Worm (Caenorhabditis elegans): ENCODE data around the gene mbk-2.

Gene mbk-2

DNA sequence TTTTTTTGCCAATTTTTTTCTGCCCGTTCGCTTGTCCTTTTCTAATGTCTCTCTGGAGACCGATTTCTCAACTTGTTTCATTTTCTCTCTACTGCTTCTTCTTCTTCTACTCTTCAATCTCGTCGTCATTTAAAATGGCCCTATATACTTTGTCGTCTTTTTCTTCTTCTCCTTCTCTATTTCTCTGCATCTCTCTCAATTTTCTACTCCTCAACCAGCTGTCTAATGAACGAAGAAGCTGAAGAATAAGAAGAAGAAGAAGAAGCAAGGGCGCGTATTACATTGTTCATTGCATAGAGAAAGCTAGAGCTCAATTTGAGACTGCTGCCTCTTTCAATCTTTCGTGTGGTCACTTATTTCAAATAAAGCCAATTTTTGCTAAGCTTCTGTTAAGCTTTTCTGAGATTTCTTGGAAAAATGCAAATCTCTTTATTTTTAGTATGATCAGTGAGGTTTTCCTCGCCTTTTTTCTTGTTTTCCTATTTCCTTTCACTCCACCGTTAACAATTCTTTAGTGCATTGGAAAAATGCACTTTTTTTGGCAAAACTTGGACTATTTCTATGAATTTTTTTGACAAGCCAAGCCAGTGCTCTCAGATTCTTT is 6.9 kb downstream of the mbk-2 start:
- TF ChIP-seq hlh-1 (tag; optimal IDR thresholded peaks at IDR 0.05) (peak; percentile 57), nhr-2 (tag; optimal IDR thresholded peaks at IDR 0.05) (no peak), blmp-1 (tag; optimal IDR thresholded peaks at IDR 0.05) (no peak), ces-1 (GFP tag; optimal IDR thresholded peaks at IDR 0.05) (peak; percentile 92), unc-62 (GFP tag; optimal IDR thresholded peaks at IDR 0.05) (peak; percentile 21)

DNA sequence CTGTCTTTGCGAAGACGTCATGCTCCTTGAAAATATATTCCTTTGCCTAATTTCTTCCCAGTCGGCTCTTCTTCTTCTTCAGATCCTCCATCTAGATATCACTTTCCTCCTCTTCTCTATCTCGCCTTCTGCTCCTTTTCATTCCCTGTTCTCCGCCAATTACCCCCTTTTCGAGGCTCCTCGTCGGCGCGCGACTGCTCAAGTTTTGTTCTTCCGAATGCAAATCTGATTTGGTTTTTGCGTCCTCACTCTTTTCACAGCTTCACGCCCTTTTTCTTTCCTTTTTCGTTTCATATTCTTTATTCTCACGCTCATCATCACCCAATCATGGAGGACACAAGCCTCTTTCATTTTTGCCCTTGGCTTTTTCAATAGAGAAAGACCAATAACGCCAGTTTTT is 7.9 kb downstream of the mbk-2 start:
- no peak for TF ChIP-seq snpc-4 (tag; optimal IDR thresholded peaks at IDR 0.05)
- peak; percentile 36 for TF ChIP-seq sptf-1 (tag; optimal IDR thresholded peaks at IDR 0.05)
- TF ChIP-seq M03D4.4 (tag; optimal IDR thresholded peaks at IDR 0.05), result peak; percentile 1
- TF ChIP-seq ceh-39 (tag; optimal IDR thresholded peaks at IDR 0.05), result no peak
- no peak for TF ChIP-seq lin-13 (tag; optimal IDR thresholded peaks at IDR 0.05)
- peak; percentile 76 for TF ChIP-seq ces-1 (GFP tag; optimal IDR thresholded peaks at IDR 0.05)
- TF ChIP-seq unc-120 (tag; optimal IDR thresholded peaks at IDR 0.05; ENCODE audit: poor library complexity, severe bottlenecking), result peak; percentile 7

DNA sequence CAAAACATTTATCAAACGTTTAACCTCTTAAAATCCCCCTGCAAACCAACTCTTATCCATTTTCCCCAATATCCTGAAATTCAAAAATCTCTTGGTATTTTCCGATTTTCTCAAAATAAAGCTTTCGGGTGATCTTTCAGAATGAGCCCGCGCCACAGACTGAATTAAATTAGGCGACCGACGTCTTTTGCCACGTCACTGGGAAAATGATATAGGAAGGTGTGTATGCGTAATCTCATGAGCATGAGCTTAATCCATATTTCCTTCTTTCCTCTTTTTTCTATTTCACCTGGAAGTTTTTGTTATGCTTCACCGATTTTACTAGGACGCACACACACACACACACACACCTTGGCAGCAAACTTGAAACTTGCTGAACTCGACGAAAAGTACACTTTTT is 12.0 kb downstream of the mbk-2 start:
- no peak for TF ChIP-seq hlh-1 (tag; optimal IDR thresholded peaks at IDR 0.05)
- no peak for TF ChIP-seq nhr-28 (tag; optimal IDR thresholded peaks at IDR 0.05)
- no peak for TF ChIP-seq unc-62 (GFP tag; optimal IDR thresholded peaks at IDR 0.05)
- no peak for TF ChIP-seq mls-2 (tag; optimal IDR thresholded peaks at IDR 0.05)

DNA sequence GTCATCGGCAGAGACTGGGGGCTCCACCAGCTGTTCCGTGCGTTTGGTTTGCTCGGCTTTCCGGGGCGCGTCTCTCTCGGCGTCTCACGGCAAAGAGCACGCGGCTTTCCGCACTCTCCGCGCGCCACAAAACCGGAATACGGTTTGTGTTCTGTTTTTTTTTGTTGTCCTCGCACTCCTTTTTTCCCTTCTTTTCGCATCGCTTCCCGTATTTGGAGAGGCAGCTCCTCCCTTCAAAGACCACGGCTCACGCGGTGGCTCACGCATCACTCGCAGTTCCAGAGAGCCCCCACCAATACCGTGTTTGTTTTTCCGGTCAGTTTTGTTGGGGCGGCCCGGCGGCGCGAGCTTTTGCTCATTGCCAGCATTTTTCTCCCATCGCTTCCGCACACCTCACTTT is 13.9 kb downstream of the mbk-2 start:
- TF ChIP-seq ham-2 (GFP tag; optimal IDR thresholded peaks at IDR 0.05) (no peak), elt-3 (tag; optimal IDR thresholded peaks at IDR 0.05) (no peak), drap-1 (GFP tag; optimal IDR thresholded peaks at IDR 0.05) (peak; percentile 27), unc-62 (GFP tag; optimal IDR thresholded peaks at IDR 0.05) (no peak), sptf-1 (tag; optimal IDR thresholded peaks at IDR 0.05) (peak; percentile 51), unc-120 (tag; optimal IDR thresholded peaks at IDR 0.05; ENCODE audit: poor library complexity, severe bottlenecking) (peak; percentile 31), pha-4 (tag; optimal IDR thresholded peaks at IDR 0.05) (peak; percentile 8), snpc-4 (tag; optimal IDR thresholded peaks at IDR 0.05) (no peak), cnd-1 (tag; optimal IDR thresholded peaks at IDR 0.05) (no peak), lsy-2 (tag; optimal IDR thresholded peaks at IDR 0.05) (no peak)

DNA sequence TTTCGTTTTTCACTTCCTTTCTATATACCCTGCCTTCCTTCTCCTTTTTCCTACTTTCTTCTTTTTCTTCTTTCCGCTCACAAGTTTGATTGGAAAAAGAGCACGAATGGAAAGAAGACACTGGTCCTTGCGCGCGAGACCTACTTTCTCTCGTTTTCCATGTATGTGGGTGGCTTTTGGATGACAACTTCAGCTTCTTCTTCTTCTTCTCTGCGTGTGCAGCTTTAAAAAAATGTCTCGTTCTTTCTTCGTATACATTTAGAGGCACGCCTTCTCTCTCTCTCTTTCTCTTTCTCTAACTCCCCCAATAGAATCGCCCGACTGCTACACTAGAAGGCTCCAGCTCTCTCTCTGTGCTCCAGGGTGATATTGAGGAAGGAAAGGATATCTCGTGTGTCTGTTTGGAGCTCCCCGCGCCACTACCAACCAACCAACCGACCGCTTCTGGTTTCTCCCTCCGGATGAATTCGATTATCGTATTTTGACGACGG is 16.9 kb downstream of the mbk-2 start:
- TF ChIP-seq snpc-4 (tag; optimal IDR thresholded peaks at IDR 0.05), result no peak
- peak; percentile 89 for TF ChIP-seq ces-1 (GFP tag; optimal IDR thresholded peaks at IDR 0.05)
- TF ChIP-seq M03D4.4 (tag; optimal IDR thresholded peaks at IDR 0.05), result peak; percentile 35
- no peak for TF ChIP-seq nhr-237 (tag; optimal IDR thresholded peaks at IDR 0.05)
- TF ChIP-seq sptf-1 (tag; optimal IDR thresholded peaks at IDR 0.05), result peak; percentile 47

DNA sequence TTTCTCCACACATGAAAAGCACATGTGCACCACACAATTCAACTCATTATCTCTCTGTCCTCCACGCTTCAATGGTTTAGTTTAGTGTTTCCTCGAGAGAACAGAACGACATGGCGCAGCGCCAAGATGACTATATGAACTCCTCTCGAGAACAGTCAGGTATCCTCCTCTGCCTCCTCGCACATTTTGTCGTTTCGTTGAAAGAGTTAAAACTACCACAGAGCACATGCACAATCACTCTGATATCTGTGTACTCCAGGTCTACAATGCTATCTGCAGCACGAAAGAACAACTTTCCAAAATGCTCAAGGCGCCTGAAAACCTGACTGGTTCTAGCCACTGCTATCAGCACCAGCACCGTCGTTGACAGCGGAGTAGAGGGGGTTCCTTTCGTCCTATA is 17.8 kb downstream of the mbk-2 start:
- TF ChIP-seq bed-3 (GFP tag; optimal IDR thresholded peaks at IDR 0.05), result no peak
- TF ChIP-seq lin-13 (tag; optimal IDR thresholded peaks at IDR 0.05), result no peak
- TF ChIP-seq nhr-28 (tag; optimal IDR thresholded peaks at IDR 0.05), result no peak

DNA sequence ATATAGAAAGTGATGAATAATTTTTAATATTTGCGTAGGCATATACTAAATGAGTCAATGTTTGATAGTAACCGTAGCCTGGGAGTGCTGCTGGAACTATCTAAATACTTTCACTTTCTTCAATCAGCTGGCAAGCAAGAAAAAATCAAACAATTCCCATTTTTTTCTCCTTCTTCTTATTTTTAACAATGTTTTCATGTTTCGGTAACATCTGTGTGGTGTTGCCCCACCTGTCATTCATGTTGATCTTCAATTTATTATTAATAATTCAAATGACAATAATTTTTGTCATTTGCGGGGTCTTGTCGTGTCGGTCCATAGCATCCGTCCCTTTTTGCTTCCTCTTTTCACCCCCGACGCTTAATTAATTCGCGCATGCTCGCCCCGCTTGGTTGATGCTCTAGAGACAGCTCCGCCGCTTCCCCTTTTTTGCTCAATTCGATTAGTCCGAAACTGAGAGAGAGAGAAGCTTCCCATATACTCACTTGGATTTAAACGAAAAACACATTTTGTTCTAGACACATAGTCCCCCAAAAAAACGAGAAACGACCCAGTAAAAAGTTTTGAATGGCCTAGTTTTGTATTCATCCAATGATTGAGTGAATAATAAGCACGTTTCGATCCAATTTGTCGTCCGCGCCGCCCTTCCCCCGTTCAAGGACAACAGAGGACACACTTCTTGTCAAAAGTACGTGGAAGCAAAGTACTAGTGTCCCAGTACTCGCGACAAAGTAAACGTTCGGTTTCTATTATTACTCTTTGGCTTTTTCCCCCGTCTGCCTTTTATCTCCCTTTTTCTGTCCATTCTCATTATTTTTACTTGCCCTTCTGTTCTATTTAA is 19.1 kb downstream of the mbk-2 start:
- TF ChIP-seq unc-62 (GFP tag; optimal IDR thresholded peaks at IDR 0.05) (peak; percentile 10), M03D4.4 (tag; optimal IDR thresholded peaks at IDR 0.05) (no peak), mls-2 (tag; optimal IDR thresholded peaks at IDR 0.05) (peak; percentile 62), ces-1 (GFP tag; optimal IDR thresholded peaks at IDR 0.05) (peak; percentile 75)
